Worm (Caenorhabditis elegans) whole organism, L4 larva: Measurements from ENCODE around the gene T20G5.8.
A peak's percentile ranks its signal among the peaks of the same experiment; 100 is the strongest.
"Not testable (repeated sequence)": the region's sequence is repeated elsewhere in the genome, so short reads cannot be mapped to it uniquely, and the experiment has no call there.

Experiments used
- F26F4.8 ChIP-seq: fragments of 200-800 bp; sonication (Bioruptor generic); conservative IDR thresholded peaks from 2 replicates; pipeline ENCODE4 v1.3.6; 2022; ENCODE audit warnings: missing genetic modification characterization, missing compliant biosample characterization
- T26A8.4 ChIP-seq: fragments of 200-800 bp; sonication (Bioruptor generic); IDR thresholded peaks from 2 replicates; pipeline ENCODE4 v1.3.6; 2022; ENCODE audit warnings: missing genetic modification characterization, missing compliant biosample characterization
- Y75B8A.6 ChIP-seq: fragments of 200-800 bp; sonication (Bioruptor generic); IDR thresholded peaks from 2 replicates; pipeline ENCODE4 v1.3.6; 2022; ENCODE audit warnings: missing genetic modification reagents, missing genetic modification characterization, missing compliant biosample characterization
- attf-4 ChIP-seq: sonication (generic microtip); optimal IDR thresholded peaks from 3 replicates; lab custom pipeline; 2017; ENCODE audit warnings: missing biosample characterization, missing genetic modification characterization
- dmd-9 ChIP-seq: fragments of 200-800 bp; sonication (Bioruptor generic); IDR thresholded peaks from 2 replicates; pipeline ENCODE4 v1.3.6; 2022; ENCODE audit warnings: missing genetic modification reagents, missing genetic modification characterization, missing compliant biosample characterization
- egl-43 ChIP-seq: fragments of 200-800 bp; sonication (Bioruptor generic); IDR thresholded peaks from 2 replicates; pipeline ENCODE4 v1.3.6; 2022; ENCODE audit warnings: missing genetic modification reagents, missing genetic modification characterization, missing compliant biosample characterization
- gei-8 ChIP-seq: fragments of 200-800 bp; sonication (Bioruptor generic); optimal IDR thresholded peaks from 2 replicates; lab custom pipeline; 2018; ENCODE audit warnings: mild to moderate bottlenecking, missing genetic modification characterization, missing compliant biosample characterization
- hif-1 ChIP-seq, 2 experiments: sonication (generic microtip); optimal IDR thresholded peaks; 2 replicates each; lab custom pipeline; 2016 to 2017; ENCODE audit warnings: missing compliant biosample characterization in 2 of 2, missing genetic modification characterization in 2 of 2, missing genetic modification reagents in 2 of 2, missing genotype in 2 of 2, mild to moderate bottlenecking in 1 of 2
- hlh-11 ChIP-seq: fragments of 200-800 bp; sonication (Bioruptor generic); optimal IDR thresholded peaks from 2 replicates; lab custom pipeline; 2018; ENCODE audit warnings: mild to moderate bottlenecking, missing genetic modification characterization, missing compliant biosample characterization
- hlh-30 ChIP-seq: sonication (generic microtip); optimal IDR thresholded peaks from 2 replicates; lab custom pipeline; 2017; ENCODE audit warnings: antibody characterized with exemption, mild to moderate bottlenecking, missing genetic modification characterization, missing compliant biosample characterization; ENCODE audit not compliant: insufficient read depth
- lin-1 ChIP-seq: fragments of 200-800 bp; sonication (Bioruptor generic); IDR thresholded peaks from 2 replicates; pipeline ENCODE4 v1.3.6; 2022; ENCODE audit warnings: missing genetic modification reagents, missing genetic modification characterization, missing compliant biosample characterization
- lin-13 ChIP-seq: fragments of 150-350 bp; optimal IDR thresholded peaks from 2 replicates; lab custom pipeline; 2014; ENCODE audit warnings: missing biosample characterization, missing genetic modification reagents, missing genetic modification characterization
- lin-29 ChIP-seq: fragments of 200-800 bp; sonication (Bioruptor generic); IDR thresholded peaks from 2 replicates; pipeline ENCODE4 v1.3.6; 2022; ENCODE audit warnings: missing genetic modification reagents, missing genetic modification characterization, missing compliant biosample characterization
- lir-3 ChIP-seq: sonication (generic microtip); optimal IDR thresholded peaks from 2 replicates; lab custom pipeline; 2016; ENCODE audit warnings: mild to moderate bottlenecking, missing genetic modification characterization, missing compliant biosample characterization
- madf-5 ChIP-seq, 2 experiments: fragments of 200-800 bp; sonication (Bioruptor generic); IDR thresholded peaks; 2 replicates each; pipeline ENCODE4 v1.3.6; 2022; ENCODE audit warnings: missing compliant biosample characterization in 2 of 2, missing genetic modification characterization in 2 of 2
- mdl-1 ChIP-seq, 2 experiments: fragments of 150-350 bp in 1 of 2; sonication (generic microtip) in 1 of 2; optimal IDR thresholded peaks; 2 replicates each; lab custom pipeline; 2014 to 2017; ENCODE audit warnings: missing biosample characterization in 2 of 2, missing genetic modification characterization in 2 of 2
- mxl-3 ChIP-seq: fragments of 200-800 bp; sonication (Bioruptor generic); optimal IDR thresholded peaks from 2 replicates; lab custom pipeline; 2018; ENCODE audit warnings: mild to moderate bottlenecking, missing genetic modification characterization, missing compliant biosample characterization
- nhr-102 ChIP-seq: sonication (generic microtip); optimal IDR thresholded peaks from 2 replicates; lab custom pipeline; 2016; ENCODE audit warnings: mild to moderate bottlenecking, missing genetic modification characterization, moderate library complexity, missing compliant biosample characterization
- nhr-237 ChIP-seq: sonication (generic microtip); optimal IDR thresholded peaks from 2 replicates; lab custom pipeline; 2017; ENCODE audit warnings: missing biosample characterization, missing genetic modification characterization
- nhr-28 ChIP-seq: fragments of 150-350 bp; optimal IDR thresholded peaks from 2 replicates; lab custom pipeline; 2014; ENCODE audit warnings: missing biosample characterization, missing genetic modification characterization
- nhr-41 ChIP-seq: fragments of 200-800 bp; sonication (Bioruptor generic); IDR thresholded peaks from 2 replicates; pipeline ENCODE4 v1.3.6; 2022; ENCODE audit warnings: missing genetic modification reagents, missing genetic modification characterization, missing compliant biosample characterization
- nhr-42 ChIP-seq: fragments of 200-800 bp; sonication (Bioruptor generic); IDR thresholded peaks from 2 replicates; pipeline ENCODE4 v1.3.6; 2022; ENCODE audit warnings: missing genetic modification characterization, missing compliant biosample characterization
- saeg-2 ChIP-seq: fragments of 200-800 bp; sonication (Bioruptor generic); IDR thresholded peaks from 2 replicates; pipeline ENCODE4 v1.3.6; 2022; ENCODE audit warnings: missing genetic modification reagents, missing genetic modification characterization, missing compliant biosample characterization
- spr-3 ChIP-seq: fragments of 200-800 bp; sonication (Bioruptor generic); optimal IDR thresholded peaks from 2 replicates; lab custom pipeline; 2018; ENCODE audit warnings: mild to moderate bottlenecking, missing genetic modification characterization, missing compliant biosample characterization
- unc-130 ChIP-seq: sonication (generic microtip); optimal IDR thresholded peaks from 2 replicates; lab custom pipeline; 2016; ENCODE audit warnings: missing genetic modification reagents, missing genetic modification characterization, missing compliant biosample characterization
- unc-62 ChIP-seq, 3 experiments: fragments of 150-350 bp in 1 of 3; sonication (generic microtip); optimal IDR thresholded peaks in 2 of 3; peaks in 1 of 3; 1 replicate in 1 of 3; 2 replicates in 2 of 3; lab custom pipeline; 2014 to 2017; ENCODE audit warnings: missing biosample characterization in 3 of 3, missing genetic modification characterization in 3 of 3, missing genetic modification reagents in 3 of 3, missing genotype in 1 of 3
- zip-11 ChIP-seq: fragments of 200-800 bp; sonication (Bioruptor generic); IDR thresholded peaks from 2 replicates; pipeline ENCODE4 v1.3.6; 2022; ENCODE audit warnings: missing genetic modification characterization, missing compliant biosample characterization
- ztf-11 ChIP-seq: fragments of 150-350 bp; optimal IDR thresholded peaks from 2 replicates; lab custom pipeline; 2014; ENCODE audit warnings: missing biosample characterization, missing genetic modification characterization

The T20G5.8 gene

ce11 chrIII:10218587-10218986 is 19.4 kb downstream of the T20G5.8 start, which contains the start of the genes rde-4 and cox-14 (continued):
- no peak for TF ChIP-seq gei-8 (GFP tag; lab: Kevin White, UChicago)

DNA sequence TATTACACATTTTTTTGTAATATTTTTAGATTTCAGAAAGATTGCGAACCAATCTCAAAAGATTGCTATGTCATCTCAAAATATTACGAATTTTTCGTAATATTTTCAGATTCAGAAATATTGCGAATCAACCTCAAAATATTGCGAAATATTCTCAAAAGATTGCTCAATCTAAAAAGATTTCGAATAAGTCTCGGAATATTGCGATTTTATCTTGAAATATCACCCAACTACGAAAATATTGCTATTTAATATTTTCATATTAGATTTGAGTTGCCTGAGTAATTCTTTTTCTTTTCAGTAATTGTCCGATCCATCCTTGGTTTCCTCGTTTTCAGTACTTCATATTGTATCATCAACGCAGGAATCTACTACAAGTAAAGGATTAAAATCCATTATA is 22.7 kb downstream of the T20G5.8 start, which contains the start of gene Y70G10A.4:
Y70G10A.4 (plus strand) TSS at position 301 of the 400 bp plus-strand sequence.
- TF ChIP-seq zip-11; F26F4.8 (GFP tag; lab: Robert Waterston, UW); egl-43 (GFP tag; lab: Robert Waterston, UW): not testable (repeated sequence)

DNA sequence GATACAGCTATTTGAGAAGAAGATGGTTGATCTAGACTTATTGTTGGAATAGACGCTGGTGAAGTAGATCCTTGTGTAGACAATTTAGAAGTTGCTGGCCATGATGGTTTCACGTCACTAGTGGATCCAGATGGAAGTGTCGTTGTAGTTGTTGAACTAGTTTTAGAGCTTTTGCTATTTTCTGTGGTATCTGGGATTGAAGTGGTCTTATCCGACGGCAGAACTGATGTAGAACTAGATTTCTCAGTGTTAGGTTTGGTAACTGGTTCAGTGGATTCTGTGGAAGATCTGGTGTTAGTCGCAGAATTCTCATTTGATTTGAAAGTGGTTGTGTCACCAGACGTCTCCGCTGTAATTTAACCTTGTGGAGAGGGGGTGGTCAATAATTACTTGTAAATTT is 32.5 kb downstream of the T20G5.8 start:
- TF ChIP-seq unc-62 (GFP tag; optimal IDR thresholded peaks at IDR 0.05 in 1 of 2; lab: Kevin White, UChicago) (peak in 1 of 2 experiments; percentile 94), unc-62 (tag; optimal IDR thresholded peaks at IDR 0.05; lab: Kevin White, UChicago) (no peak), nhr-41 (GFP tag; lab: Robert Waterston, UW) (no peak), attf-4 (tag; lab: Kevin White, UChicago) (no peak)

DNA sequence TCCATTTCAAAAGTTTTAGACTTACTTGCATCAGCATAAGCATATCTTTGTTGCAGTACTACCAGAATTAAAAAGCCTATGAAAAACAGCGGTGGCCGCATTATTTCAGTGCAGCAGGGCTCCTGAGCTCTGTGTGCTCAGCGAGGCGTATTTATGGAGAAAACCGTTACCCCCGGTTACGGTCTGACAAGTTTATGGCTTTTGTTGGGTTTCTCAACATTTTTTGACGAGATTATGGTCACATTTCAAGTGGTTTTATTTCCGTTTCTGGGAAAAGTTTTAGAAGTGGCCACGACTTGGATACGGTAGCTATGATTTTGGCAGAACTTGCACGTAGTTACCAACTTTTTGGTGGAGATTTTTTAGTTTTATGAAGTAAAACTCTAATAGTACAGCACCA is 34.8 kb downstream of the T20G5.8 start, which contains the start of gene paml-1:
paml-1 (minus strand) TSS at position 101 of the 400 bp plus-strand sequence.
- no peak for TF ChIP-seq lin-29
- TF ChIP-seq egl-43 (GFP tag; lab: Robert Waterston, UW) = no peak
- TF ChIP-seq lin-1 = no peak

DNA sequence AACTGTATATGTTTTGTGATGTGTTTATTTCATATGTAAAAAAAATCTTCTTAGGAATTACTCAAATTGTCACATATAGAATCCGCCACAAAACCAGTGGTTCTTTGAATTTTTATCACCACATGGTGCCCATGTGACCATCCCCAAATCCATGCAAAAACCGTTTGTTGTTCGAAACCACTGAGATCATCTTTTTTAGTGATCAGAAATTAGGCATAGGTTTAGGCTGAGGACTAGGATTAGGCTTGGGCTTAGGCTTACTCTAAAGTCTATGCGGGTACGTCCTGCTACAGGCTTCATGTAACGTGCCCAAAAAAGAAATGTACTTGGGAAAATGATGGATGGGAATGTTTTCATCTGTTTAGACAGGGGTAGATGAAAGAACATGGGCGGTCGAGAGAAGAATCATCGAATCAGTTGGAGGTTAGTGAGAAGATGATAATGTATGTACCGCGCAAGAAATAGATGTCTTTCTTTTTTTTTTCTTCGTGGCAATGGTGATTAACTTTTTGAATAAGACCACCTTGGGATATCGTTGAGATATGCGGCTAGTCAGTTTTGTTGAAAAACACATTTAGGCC is 37.2 kb downstream of the T20G5.8 start:
- no peak for TF ChIP-seq hif-1 (tag; optimal IDR thresholded peaks at IDR 0.05; lab: Kevin White, UChicago)
- TF ChIP-seq mxl-3 (GFP tag; lab: Kevin White, UChicago) = peak; percentile 67
- peak; percentile 11 for TF ChIP-seq nhr-28
- TF ChIP-seq Y75B8A.6 (GFP tag; lab: Robert Waterston, UW) = no peak
- TF ChIP-seq mdl-1 (tag; optimal IDR thresholded peaks at IDR 0.05; lab: Kevin White, UChicago) = peak in 1 of 2 experiments; percentile 1
- TF ChIP-seq hlh-30 (tag; lab: Kevin White, UChicago) = peak; percentile 28
- peak; percentile 33 for TF ChIP-seq hlh-11 (tag; lab: Kevin White, UChicago)

DNA sequence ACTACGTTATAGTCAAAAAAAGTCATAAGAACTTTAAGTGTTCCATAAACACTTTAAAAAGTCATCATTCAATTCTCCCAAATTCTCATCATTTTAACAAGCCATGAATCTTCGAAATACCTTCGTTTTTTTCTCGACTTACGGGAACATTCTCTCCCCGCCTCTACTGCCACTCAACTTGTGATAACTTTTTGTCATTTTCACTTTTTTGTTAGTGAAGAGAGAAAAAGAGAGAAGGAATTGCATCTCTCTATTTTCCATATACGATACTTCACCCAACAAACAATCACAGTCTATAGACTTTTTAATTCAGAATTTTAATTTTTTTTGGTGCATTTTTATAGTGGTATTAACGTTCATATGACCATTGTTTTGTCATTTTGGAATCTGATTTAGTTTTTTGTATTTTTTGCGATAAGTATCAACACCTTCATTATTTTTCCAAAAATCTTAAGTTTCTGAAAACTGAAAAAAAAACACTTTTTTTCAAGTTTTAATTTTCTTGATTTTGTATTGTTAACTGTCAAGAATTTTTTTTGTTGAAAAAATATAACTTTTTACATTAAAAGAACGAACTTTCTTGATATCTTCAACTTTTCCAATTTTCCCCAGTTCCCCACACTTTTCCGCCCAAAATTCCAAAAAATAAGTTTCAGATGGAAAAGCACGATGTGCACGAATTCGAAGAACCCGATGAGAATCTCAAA is 39.4 kb downstream of the T20G5.8 start, which contains the start of gene Y70G10A.3:
Y70G10A.3 (plus strand) TSS at position 657 of the 707 bp plus-strand sequence.
- TF ChIP-seq T26A8.4 (GFP tag; lab: Robert Waterston, UW) (no peak), zip-11 (no peak), nhr-237 (tag; lab: Kevin White, UChicago) (no peak), dmd-9 (no peak), lir-3 (tag; lab: Kevin White, UChicago) (no peak), saeg-2 (GFP tag; lab: Robert Waterston, UW) (no peak), nhr-42 (GFP tag; lab: Robert Waterston, UW) (no peak), lin-13 (GFP tag; lab: Kevin White, UChicago) (no peak), spr-3 (GFP tag; lab: Kevin White, UChicago) (no peak), unc-130 (GFP tag; lab: Kevin White, UChicago) (no peak), madf-5 (GFP tag; IDR thresholded peaks at IDR 0.05; lab: Robert Waterston, UW) (no peak), ztf-11 (tag; lab: Kevin White, UChicago) (no peak), nhr-102 (tag; lab: Kevin White, UChicago) (no peak)
